Worm (Caenorhabditis elegans) whole organism, L4 larva: ENCODE results near the gene cpna-1.

ENCODE experiments used
- ceh-28 ChIP-seq: fragments of 150-350 bp; optimal IDR thresholded peaks from 2 replicates; lab custom pipeline; 2014; ENCODE audit warnings: missing biosample characterization, missing genetic modification reagents, missing genetic modification characterization
- nhr-77 ChIP-seq: fragments of 150-350 bp; optimal IDR thresholded peaks from 2 replicates; lab custom pipeline; 2014; ENCODE audit warnings: missing biosample characterization, missing genetic modification characterization
- pqm-1 ChIP-seq: sonication (generic microtip); optimal IDR thresholded peaks from 2 replicates; lab custom pipeline; 2017; ENCODE audit warnings: missing biosample characterization, missing genetic modification characterization
- tra-1 ChIP-seq: fragments of 200-800 bp; sonication (Bioruptor generic); IDR thresholded peaks from 2 replicates; pipeline ENCODE4 v1.3.6; 2022; ENCODE audit warnings: missing genetic modification reagents, missing genetic modification characterization, missing compliant biosample characterization

- TF ChIP-seq tra-1 (GFP tag; lab: Robert Waterston, UW) (no peak), pqm-1 (no peak), nhr-77 (tag; lab: Kevin White, UChicago) (no peak), ceh-28 (tag; lab: Kevin White, UChicago) (no peak)
These were observed 60.4 kb downstream of the cpna-1 start, which contains the start of gene gpa-11 for ce11 chrII:4246897-4247296.
